Worm (Caenorhabditis elegans): ENCODE measurements around the gene Y45F10B.12.
"Not testable (repeated sequence)": the region's sequence is repeated elsewhere in the genome, so short reads cannot be mapped to it uniquely, and the experiment has no call there.

Gene Y45F10B.12

DNA sequence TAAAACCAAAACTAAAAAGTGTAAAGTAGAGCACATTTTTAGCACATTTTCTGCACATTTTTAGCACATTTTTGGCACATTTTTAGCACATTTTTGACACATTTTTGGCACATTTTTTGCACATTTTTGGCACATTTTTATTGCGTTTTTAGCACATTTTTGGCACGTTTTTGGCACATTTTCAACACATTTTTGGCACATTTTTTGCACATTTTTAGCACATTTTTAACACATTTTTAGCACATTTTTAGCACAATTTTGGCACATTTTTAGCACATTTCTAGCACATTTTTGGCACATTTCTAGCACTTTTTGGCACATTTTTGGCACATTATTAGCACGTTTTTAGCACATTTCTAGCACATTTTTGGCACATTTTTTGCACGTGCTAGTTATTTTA lies 11.6 kb upstream of the Y45F10B.12 start:
- TF ChIP-seq snpc-4 (tag; optimal IDR thresholded peaks at IDR 0.05) (no peak), nhr-237 (tag; optimal IDR thresholded peaks at IDR 0.05) (no peak), jun-1 (tag; optimal IDR thresholded peaks at IDR 0.05) (no peak), unc-62 (GFP tag; optimal IDR thresholded peaks at IDR 0.05) (no peak), egl-5 (tag; optimal IDR thresholded peaks at IDR 0.05) (no peak), sea-2 (GFP tag; optimal IDR thresholded peaks at IDR 0.05) (no peak), eor-1 (tag; optimal IDR thresholded peaks at IDR 0.05) (no peak), ceh-9 (tag; optimal IDR thresholded peaks at IDR 0.05) (no peak), elt-3 (tag; optimal IDR thresholded peaks at IDR 0.05) (no peak), nfya-1 (tag; optimal IDR thresholded peaks at IDR 0.05; ENCODE audit: insufficient read depth) (no peak), pha-4 (tag; optimal IDR thresholded peaks at IDR 0.05) (no peak), elt-1 (tag; optimal IDR thresholded peaks at IDR 0.05) (no peak), ama-1 (optimal IDR thresholded peaks at IDR 0.05) (no peak), nhr-43 (tag; optimal IDR thresholded peaks at IDR 0.05; ENCODE audit: poor library complexity, severe bottlenecking) (no peak), egl-27 (tag; optimal IDR thresholded peaks at IDR 0.05) (no peak)

- TF ChIP-seq pha-4, unc-39, pqm-1 (tag; optimal IDR thresholded peaks at IDR 0.05): not testable (repeated sequence)
Measured at ce11 chrIV:13578174-13578573, 9.1 kb upstream of the Y45F10B.12 start, which contains the start of gene Y45F10B.8. Y45F10B.8 (minus strand) TSS chrIV:13578274.

DNA sequence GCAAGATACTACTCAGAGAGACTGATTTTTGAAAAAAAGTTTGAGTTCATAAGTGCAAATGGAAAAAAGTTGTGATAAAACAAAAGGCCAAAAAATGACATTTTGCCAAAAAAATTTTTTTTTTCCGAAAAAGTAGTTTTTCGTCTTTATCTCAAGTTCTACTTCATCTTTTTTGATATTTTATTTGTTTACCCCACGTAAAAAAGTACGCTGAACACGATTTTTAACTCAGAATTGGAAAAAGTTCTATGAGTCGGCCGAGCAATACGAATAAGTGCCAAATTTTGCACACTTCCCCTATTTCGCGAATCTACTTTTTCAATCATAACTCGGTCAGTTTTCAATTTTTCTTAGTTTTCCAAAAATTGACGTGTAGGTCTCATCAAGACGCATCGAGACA lies 8.3 kb upstream of the Y45F10B.12 start, which contains the start of gene sru-16:
Gene sru-16, plus strand, starts transcription at position 301 of the 400 bp plus-strand sequence.
- not testable (repeated sequence) for TF ChIP-seq sea-2 (GFP tag; optimal IDR thresholded peaks at IDR 0.05); unc-39 (tag; optimal IDR thresholded peaks at IDR 0.05); aly-2 (tag; optimal IDR thresholded peaks at IDR 0.05)

- no peak for TF ChIP-seq nhr-11 (tag; optimal IDR thresholded peaks at IDR 0.05)
Measured at ce11 chrIV:13582909-13583308, 4.4 kb upstream of the Y45F10B.12 start, which contains the start of gene sru-12. sru-12 (plus strand) TSS chrIV:13583209.

DNA sequence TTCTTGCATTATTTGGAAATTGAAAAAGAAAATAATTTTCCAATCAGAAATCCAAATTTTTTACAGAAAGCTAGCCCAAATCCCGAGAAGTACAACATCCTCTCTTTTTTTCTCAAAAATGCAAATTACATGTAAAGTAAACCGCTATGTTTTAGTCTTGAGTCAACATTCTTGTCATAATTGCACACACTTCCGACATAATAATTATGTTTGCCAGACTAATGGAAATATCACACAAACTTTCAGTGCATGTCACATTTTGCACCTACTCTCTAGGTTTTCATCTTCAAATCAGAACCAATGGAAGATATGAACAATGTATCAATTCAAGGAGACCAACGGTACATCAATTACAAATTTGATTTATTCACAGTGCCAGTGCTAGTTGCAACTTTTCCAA lies 2.6 kb upstream of the Y45F10B.12 start, which contains the start of gene sru-11:
Gene sru-11, plus strand, starts transcription at position 301 of the 400 bp plus-strand sequence.
- TF ChIP-seq pha-4 (tag; optimal IDR thresholded peaks at IDR 0.05), result no peak
- TF ChIP-seq egl-27 (tag; optimal IDR thresholded peaks at IDR 0.05), result no peak
- TF ChIP-seq zag-1 (tag; optimal IDR thresholded peaks at IDR 0.05), result no peak
- TF ChIP-seq mdl-1 (tag; optimal IDR thresholded peaks at IDR 0.05), result no peak
- no peak for TF ChIP-seq fkh-2 (tag; optimal IDR thresholded peaks at IDR 0.05)
- TF ChIP-seq nhr-11 (tag; optimal IDR thresholded peaks at IDR 0.05), result no peak

DNA sequence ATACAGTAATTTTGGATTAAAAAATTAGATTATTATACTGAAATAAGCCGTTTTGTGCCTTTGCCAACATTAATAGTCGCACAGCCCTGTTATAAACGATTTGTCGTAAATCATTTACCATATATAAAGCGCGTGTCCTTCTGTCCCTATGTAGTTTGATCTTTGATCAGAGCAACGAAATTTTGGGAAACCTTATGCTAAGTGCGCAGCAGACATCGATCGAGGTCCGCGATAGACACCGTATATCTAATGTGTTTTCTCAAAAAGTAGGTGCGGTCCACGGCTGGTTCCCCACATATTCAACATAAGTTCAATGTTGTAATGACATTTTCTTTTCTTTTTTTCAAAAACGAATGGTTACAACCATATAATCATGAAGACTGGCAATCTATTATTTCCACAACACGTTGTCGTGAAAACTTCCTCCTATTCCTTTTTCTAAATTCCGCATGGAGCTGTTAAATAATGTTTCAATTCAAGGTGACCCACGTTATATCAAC lies 1.3 kb downstream of the Y45F10B.12 start, which contains the start of gene sru-9:
Gene sru-9, plus strand, starts transcription at position 450 of the 500 bp plus-strand sequence.
- not testable (repeated sequence) for TF ChIP-seq nhr-237, jun-1, elt-1 (tag; optimal IDR thresholded peaks at IDR 0.05)

- no peak for TF ChIP-seq fkh-10 (GFP tag; optimal IDR thresholded peaks at IDR 0.05)
- TF ChIP-seq zag-1 (tag; optimal IDR thresholded peaks at IDR 0.05), result no peak
- TF ChIP-seq aly-2 (tag; optimal IDR thresholded peaks at IDR 0.05), result no peak
- TF ChIP-seq pha-4 (tag; optimal IDR thresholded peaks at IDR 0.05), result no peak
- TF ChIP-seq nhr-11 (tag; optimal IDR thresholded peaks at IDR 0.05), result no peak
- TF ChIP-seq nhr-76 (tag; optimal IDR thresholded peaks at IDR 0.05), result no peak
- no peak for TF ChIP-seq jun-1 (tag; optimal IDR thresholded peaks at IDR 0.05)
- TF ChIP-seq eor-1 (tag; optimal IDR thresholded peaks at IDR 0.05), result no peak
- no peak for TF ChIP-seq egl-5 (tag; optimal IDR thresholded peaks at IDR 0.05)
- no peak for TF ChIP-seq pqm-1 (tag; optimal IDR thresholded peaks at IDR 0.05)
- TF ChIP-seq R02D3.7 (tag; optimal IDR thresholded peaks at IDR 0.05), result no peak
- no peak for TF ChIP-seq nhr-77 (tag; optimal IDR thresholded peaks at IDR 0.05)
- TF ChIP-seq ztf-4 (tag; optimal IDR thresholded peaks at IDR 0.05), result no peak
- TF ChIP-seq fos-1 (tag; optimal IDR thresholded peaks at IDR 0.05), result no peak
- no peak for TF ChIP-seq nhr-12 (tag; optimal IDR thresholded peaks at IDR 0.05)
- TF ChIP-seq lin-39 (tag; optimal IDR thresholded peaks at IDR 0.05), result no peak
- no peak for TF ChIP-seq ama-1 (optimal IDR thresholded peaks at IDR 0.05)
Measured at ce11 chrIV:13591645-13592044, 4.4 kb downstream of the Y45F10B.12 start, which contains the start of gene tsp-5. tsp-5 (minus strand) TSS chrIV:13591745.

Measured in whole organism, L3 larva.